In the genomic region with DNA sequence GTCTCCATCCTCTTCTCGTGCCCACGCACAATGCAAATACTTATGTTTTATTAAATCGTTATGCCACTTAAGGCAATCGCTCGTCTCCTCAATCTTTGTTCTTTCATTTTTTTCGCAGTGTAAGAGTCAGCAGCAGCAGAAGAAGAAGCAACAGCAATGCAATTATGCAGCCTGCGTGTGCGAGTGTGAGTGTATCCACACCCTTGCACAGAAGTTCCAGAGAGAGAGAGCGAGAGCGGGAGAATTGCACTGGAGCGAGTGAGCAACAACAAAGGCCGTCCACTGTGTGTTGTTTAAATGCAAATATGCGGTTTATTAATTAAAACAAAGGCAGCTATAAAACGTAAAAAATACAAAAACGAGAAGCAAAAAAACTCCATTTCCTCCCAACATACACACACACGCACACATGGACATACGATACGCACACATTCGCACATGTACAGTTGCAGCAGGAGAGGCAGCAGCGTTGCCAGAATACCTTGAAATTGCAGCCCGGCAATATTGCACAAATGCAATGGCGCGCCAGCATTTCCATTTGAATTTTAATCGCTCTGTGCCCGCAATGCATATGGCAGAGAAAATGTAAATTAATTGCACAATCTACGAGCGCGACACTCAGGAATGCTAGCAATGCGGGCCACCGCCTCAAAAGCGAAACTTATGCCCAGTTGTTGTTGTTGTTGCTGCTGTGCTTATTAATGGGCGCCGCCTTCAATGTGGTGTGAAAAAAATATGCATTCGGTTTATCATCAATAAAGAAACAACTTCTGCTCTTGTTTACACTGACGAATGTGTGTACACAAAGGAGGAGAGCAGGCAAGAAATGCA, we compare ENCODE assay signal across 2 fruit fly cellular contexts.
A peak's percentile ranks its signal among the peaks of the same experiment; 100 is the strongest.
TF ChIP-seq lines count a peak whose summit lies in the region.

No protein-coding gene starts in this region.

TF ChIP-seq in whole organism, embryonic, 481 proteins besides CTCF, POLR2A, EP300 and RAD21 (continued from another document and continues in another):
- TF ChIP-seq Max (GFP tag; optimal IDR thresholded peaks at IDR 0.05; lab: Kevin White, UChicago) (peak; percentile 34), CG6254 (GFP tag; optimal IDR thresholded peaks at IDR 0.05; lab: Kevin White, UChicago) (peak; percentile 70), croc (GFP tag; conservative IDR thresholded peaks at IDR 0.05; lab: Robert Waterston, UW) (no peak), cad (GFP tag; optimal IDR thresholded peaks at IDR 0.05; lab: Kevin White, UChicago) (no peak), gce (GFP tag; IDR thresholded peaks at IDR 0.05; lab: Robert Waterston, UW) (0 out of 3 replicates have a peak, but pooled peaks have one; percentile 17), kay (GFP tag; optimal IDR thresholded peaks at IDR 0.05; lab: Kevin White, UChicago) (no peak), CG12391 (tag; optimal IDR thresholded peaks at IDR 0.05; lab: Kevin White, UChicago) (peak; percentile 39), Gug (GFP tag; IDR thresholded peaks at IDR 0.05; lab: Robert Waterston, UW) (no peak; the same call in 3 of the 4 replicates), dan (GFP tag; IDR thresholded peaks at IDR 0.05; lab: Robert Waterston, UW) (no peak), CG11695 (GFP tag; IDR thresholded peaks at IDR 0.05; lab: Robert Waterston, UW) (no peak), gt (GFP tag; IDR thresholded peaks at IDR 0.05; lab: Robert Waterston, UW) (no peak), ap (GFP tag; IDR thresholded peaks at IDR 0.05; lab: Robert Waterston, UW) (no peak), Ptx1 (GFP tag; IDR thresholded peaks at IDR 0.05; lab: Robert Waterston, UW) (no peak), Elba2 (GFP tag; optimal IDR thresholded peaks at IDR 0.05; lab: Kevin White, UChicago) (no peak), Atf3 (GFP tag; optimal IDR thresholded peaks at IDR 0.05; lab: Kevin White, UChicago) (peak; percentile 50), CrebB (tag; optimal IDR thresholded peaks at IDR 0.05; lab: Kevin White, UChicago) (peak; percentile 34), CG10979 (tag; optimal IDR thresholded peaks at IDR 0.05; lab: Kevin White, UChicago) (peak; percentile 22), CG7987 (GFP tag; optimal IDR thresholded peaks at IDR 0.05; lab: Kevin White, UChicago) (peak; percentile 4), slbo (GFP tag; IDR thresholded peaks at IDR 0.05; lab: Robert Waterston, UW) (no peak), B-H2 (GFP tag; optimal IDR thresholded peaks at IDR 0.05; lab: Kevin White, UChicago) (no peak), Camta (GFP tag; optimal IDR thresholded peaks at IDR 0.05; lab: Kevin White, UChicago) (peak; percentile 41), CG18011 (GFP tag; optimal IDR thresholded peaks at IDR 0.05; lab: Kevin White, UChicago) (no peak), CG4730 (GFP tag; IDR thresholded peaks at IDR 0.05; lab: Robert Waterston, UW) (no peak), CG32532 (GFP tag; IDR thresholded peaks at IDR 0.05; lab: Robert Waterston, UW) (no peak), vvl (GFP tag; IDR thresholded peaks at IDR 0.05; lab: Robert Waterston, UW) (peak; percentile 56; the same call in 1 of the 2 replicates), Bgb (GFP tag; IDR thresholded peaks at IDR 0.05; lab: Robert Waterston, UW; ENCODE audit: partially characterized antibody) (no peak), CG6689 (GFP tag; IDR thresholded peaks at IDR 0.05; lab: Robert Waterston, UW) (no peak), lola (GFP tag; optimal IDR thresholded peaks at IDR 0.05; lab: Kevin White, UChicago) (peak in 1 of 3 experiments; percentile 64), Six4 (GFP tag; optimal IDR thresholded peaks at IDR 0.05; lab: Kevin White, UChicago) (no peak), Dad (GFP tag; optimal IDR thresholded peaks at IDR 0.05; lab: Kevin White, UChicago) (peak; percentile 12), dmrt99B (tag; optimal IDR thresholded peaks at IDR 0.05; lab: Kevin White, UChicago) (peak; percentile 0), CG11398 (GFP tag; optimal IDR thresholded peaks at IDR 0.05; lab: Kevin White, UChicago) (peak; percentile 46), CG18764 (GFP tag; optimal IDR thresholded peaks at IDR 0.05; lab: Kevin White, UChicago) (peak; percentile 54), usp (GFP tag; optimal IDR thresholded peaks at IDR 0.05; lab: Kevin White, UChicago) (no peak), CG11247 (GFP tag; IDR thresholded peaks at IDR 0.05; lab: Robert Waterston, UW) (no peak), NC2α (GFP tag; optimal IDR thresholded peaks at IDR 0.05; lab: Kevin White, UChicago) (peak; percentile 39), Rfx (GFP tag; IDR thresholded peaks at IDR 0.05; lab: Robert Waterston, UW) (no peak), Dbx (GFP tag; IDR thresholded peaks at IDR 0.05; lab: Robert Waterston, UW) (no peak), NK7.1 (GFP tag; optimal IDR thresholded peaks at IDR 0.05; lab: Kevin White, UChicago) (peak; percentile 43), br (optimal IDR thresholded peaks at IDR 0.05; lab: Kevin White, UChicago) (no peak), ro (GFP tag; IDR thresholded peaks at IDR 0.05; lab: Robert Waterston, UW) (no peak), ewg (GFP tag; optimal IDR thresholded peaks at IDR 0.05; lab: Kevin White, UChicago) (no peak), fd102C (GFP tag; optimal IDR thresholded peaks at IDR 0.05; lab: Kevin White, UChicago) (peak; percentile 95), pros (GFP tag; optimal IDR thresholded peaks at IDR 0.05; lab: Kevin White, UChicago) (peak; percentile 83), chn (GFP tag; optimal IDR thresholded peaks at IDR 0.05; lab: Kevin White, UChicago) (peak; percentile 24), CG10565 (GFP tag; optimal IDR thresholded peaks at IDR 0.05; lab: Kevin White, UChicago) (no peak), CG1233 (GFP tag; optimal IDR thresholded peaks at IDR 0.05; lab: Kevin White, UChicago) (peak; percentile 74), CG13624 (GFP tag; optimal IDR thresholded peaks at IDR 0.05; lab: Kevin White, UChicago) (no peak), trem (tag; optimal IDR thresholded peaks at IDR 0.05; lab: Kevin White, UChicago) (peak; percentile 14), CG1603 (tag; optimal IDR thresholded peaks at IDR 0.05; lab: Kevin White, UChicago) (peak; percentile 48), CG10366 (GFP tag; IDR thresholded peaks at IDR 0.05; lab: Robert Waterston, UW) (no peak), Nf-YC (tag; optimal IDR thresholded peaks at IDR 0.05; lab: Kevin White, UChicago) (no peak), MTF-1 (GFP tag; optimal IDR thresholded peaks at IDR 0.05; lab: Kevin White, UChicago; ENCODE audit: borderline replicate concordance) (peak; percentile 73), Sry-δ (GFP tag; optimal IDR thresholded peaks at IDR 0.05; lab: Kevin White, UChicago) (peak; percentile 17), az2 (GFP tag; optimal IDR thresholded peaks at IDR 0.05; lab: Kevin White, UChicago) (no peak), fd3F (GFP tag; optimal IDR thresholded peaks at IDR 0.05; lab: Kevin White, UChicago) (no peak), Side (GFP tag; optimal IDR thresholded peaks at IDR 0.05; lab: Kevin White, UChicago) (peak; percentile 32), Antp (GFP tag; optimal IDR thresholded peaks at IDR 0.05; lab: Kevin White, UChicago) (no peak), CG10654 (GFP tag; optimal IDR thresholded peaks at IDR 0.05; lab: Kevin White, UChicago) (peak; percentile 24), CG9932 (GFP tag; IDR thresholded peaks at IDR 0.05; lab: Robert Waterston, UW) (no peak), CG30431 (GFP tag; optimal IDR thresholded peaks at IDR 0.05; lab: Kevin White, UChicago) (peak; percentile 17), kni (GFP tag; optimal IDR thresholded peaks at IDR 0.05; lab: Kevin White, UChicago) (peak; percentile 94)

TF ChIP-seq in whole organism, prepupa, 60 proteins besides CTCF, POLR2A, EP300 and RAD21 (continued from another document):
- peak; percentile 54 for TF ChIP-seq CG7368 (GFP tag; optimal IDR thresholded peaks at IDR 0.05; lab: Kevin White, UChicago)
- TF ChIP-seq Hr38 (GFP tag; optimal IDR thresholded peaks at IDR 0.05; lab: Kevin White, UChicago): no peak
- peak; percentile 42 for TF ChIP-seq CG8632 (GFP tag; optimal IDR thresholded peaks at IDR 0.05; lab: Kevin White, UChicago)
- peak; percentile 6 for TF ChIP-seq CG11762 (GFP tag; optimal IDR thresholded peaks at IDR 0.05; lab: Kevin White, UChicago; ENCODE audit: insufficient read depth)
- TF ChIP-seq Hr4 (GFP tag; optimal IDR thresholded peaks at IDR 0.05; lab: Kevin White, UChicago): peak; percentile 68
- peak; percentile 53 for TF ChIP-seq topi (GFP tag; optimal IDR thresholded peaks at IDR 0.05; lab: Kevin White, UChicago)
- TF ChIP-seq CG15336 (GFP tag; IDR thresholded peaks at IDR 0.05; lab: Robert Waterston, UW): peak; percentile 40
- TF ChIP-seq CG1621 (tag; optimal IDR thresholded peaks at IDR 0.05; lab: Kevin White, UChicago): peak; percentile 37
- peak; percentile 65; the same call in 2 of the 3 replicates for TF ChIP-seq eg (GFP tag; IDR thresholded peaks at IDR 0.05; lab: Robert Waterston, UW)
- peak; percentile 61 for TF ChIP-seq CG6808 (GFP tag; optimal IDR thresholded peaks at IDR 0.05; lab: Kevin White, UChicago)
- no peak for TF ChIP-seq dac (GFP tag; optimal IDR thresholded peaks at IDR 0.05; lab: Kevin White, UChicago)
- peak; percentile 63 for TF ChIP-seq CG6854 (GFP tag; optimal IDR thresholded peaks at IDR 0.05; lab: Kevin White, UChicago)
